Fruit fly (Drosophila melanogaster): ENCODE results near the gene Naa30A.

DNA sequence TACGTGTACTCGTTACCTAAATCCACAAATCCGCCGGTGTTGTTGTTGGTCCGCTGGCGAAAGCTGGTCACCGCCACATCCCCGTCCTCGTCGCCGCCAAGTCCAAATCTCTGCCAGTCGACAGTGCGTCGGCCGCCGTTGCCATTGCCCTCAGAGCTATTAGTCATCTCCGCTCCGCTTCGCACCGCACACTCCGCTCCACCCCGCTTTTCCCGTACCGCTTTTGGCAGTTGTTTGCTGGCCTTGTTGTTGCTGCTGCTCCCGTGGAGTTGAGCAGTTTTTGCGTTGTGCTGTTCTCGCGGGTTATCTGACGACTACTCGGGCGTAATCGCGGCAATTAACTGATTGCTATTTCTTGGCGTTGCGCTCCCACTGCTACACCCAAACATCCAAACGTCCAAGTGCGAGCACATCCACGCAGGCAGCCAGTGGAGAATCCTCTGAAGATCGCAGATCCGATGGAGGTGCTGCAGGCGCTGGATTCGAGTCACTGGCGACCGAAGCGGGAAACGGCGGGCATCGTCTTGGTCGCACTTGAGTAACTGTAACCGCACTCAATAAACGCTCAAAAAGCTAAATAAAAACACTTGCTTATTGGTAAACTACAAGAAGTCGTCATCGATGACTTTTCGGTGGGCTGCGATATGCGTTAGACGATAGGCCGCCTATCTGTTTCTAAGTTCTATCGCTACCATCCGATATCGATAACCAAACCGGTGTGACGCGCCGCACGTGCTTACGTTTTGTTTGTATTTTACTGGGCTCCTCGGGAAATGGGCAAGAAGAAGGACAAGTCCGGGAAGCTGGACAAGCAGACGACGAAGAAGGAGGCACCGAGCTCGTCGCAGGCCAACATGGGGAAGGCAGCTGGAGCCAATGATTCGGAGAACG, 11.7 kb downstream of the Naa30A start, which contains the start of the genes CG12773 and CG11417:
- no peak for TF ChIP-seq CG34367 (tag; optimal IDR thresholded peaks at IDR 0.05)
- no peak for TF ChIP-seq CG17806 (tag; optimal IDR thresholded peaks at IDR 0.05)
- TF ChIP-seq Ets98B (GFP tag; IDR thresholded peaks at IDR 0.05), result no peak
- no peak for TF ChIP-seq rn (GFP tag; IDR thresholded peaks at IDR 0.05)
- no peak for TF ChIP-seq Pif1B (GFP tag; optimal IDR thresholded peaks at IDR 0.05)
- TF ChIP-seq gl (tag; optimal IDR thresholded peaks at IDR 0.05), result no peak
- no peak for TF ChIP-seq CG8159 (tag; optimal IDR thresholded peaks at IDR 0.05)
- TF ChIP-seq fd96Ca (GFP tag; IDR thresholded peaks at IDR 0.05), result no peak
- TF ChIP-seq CG12605 (GFP tag; IDR thresholded peaks at IDR 0.05), result no peak
